Worm (Caenorhabditis elegans) whole organism, young adult: ENCODE measurements around the gene acs-11.
A peak's percentile ranks its signal among the peaks of the same experiment; 100 is the strongest.

Experiments
- B0336.3 ChIP-seq: fragments of 200-800 bp; sonication (Bioruptor generic); IDR thresholded peaks from 2 replicates; pipeline ENCODE4 v1.3.6; 2022; ENCODE audit warnings: missing genetic modification characterization, missing compliant biosample characterization
- F10E7.11 ChIP-seq: sonication (generic microtip); optimal IDR thresholded peaks from 2 replicates; lab custom pipeline; 2017; ENCODE audit warnings: mild to moderate bottlenecking, missing genetic modification characterization, moderate library complexity, missing compliant biosample characterization
- F22D6.2 ChIP-seq: sonication (generic microtip); optimal IDR thresholded peaks from 2 replicates; lab custom pipeline; 2016; ENCODE audit warnings: mild to moderate bottlenecking, missing genetic modification characterization, missing compliant biosample characterization
- F49E8.2 ChIP-seq: sonication (generic microtip); optimal IDR thresholded peaks from 3 replicates; lab custom pipeline; 2017; ENCODE audit warnings: missing genetic modification characterization, mild to moderate bottlenecking, missing compliant biosample characterization, antibody characterized with exemption, moderate library complexity; ENCODE audit not compliant: insufficient read depth
- T07F8.4 ChIP-seq: sonication (generic microtip); optimal IDR thresholded peaks from 2 replicates; lab custom pipeline; 2016; ENCODE audit warnings: mild to moderate bottlenecking, missing genetic modification characterization, moderate library complexity, missing compliant biosample characterization
- Y79H2A.3 ChIP-seq: fragments of 200-800 bp; sonication (Bioruptor generic); conservative IDR thresholded peaks from 2 replicates; pipeline ENCODE4 v1.3.6; 2022; ENCODE audit warnings: missing genetic modification reagents, missing genetic modification characterization, missing compliant biosample characterization
- athp-1 ChIP-seq: sonication (generic microtip); optimal IDR thresholded peaks from 2 replicates; lab custom pipeline; 2017; ENCODE audit warnings: mild to moderate bottlenecking, missing genetic modification characterization, missing compliant biosample characterization
- ceh-100 ChIP-seq: fragments of 200-800 bp; sonication (Bioruptor generic); IDR thresholded peaks from 2 replicates; pipeline ENCODE4 v1.3.6; 2022; ENCODE audit warnings: missing genetic modification reagents, missing genetic modification characterization, missing compliant biosample characterization
- ceh-58 ChIP-seq: fragments of 200-800 bp; sonication (Bioruptor generic); IDR thresholded peaks from 2 replicates; pipeline ENCODE4 v1.3.6; 2022; ENCODE audit warnings: missing genetic modification characterization, missing compliant biosample characterization
- dpff-1 ChIP-seq: sonication (generic microtip); optimal IDR thresholded peaks from 2 replicates; lab custom pipeline; 2017; ENCODE audit warnings: mild to moderate bottlenecking, missing genetic modification characterization, missing compliant biosample characterization
- egl-18 ChIP-seq: fragments of 200-800 bp; sonication (Bioruptor generic); IDR thresholded peaks from 2 replicates; pipeline ENCODE4 v1.3.6; 2022; ENCODE audit warnings: missing genetic modification reagents, missing genetic modification characterization, missing compliant biosample characterization
- ekl-4 ChIP-seq: fragments of 200-800 bp; sonication (Bioruptor generic); IDR thresholded peaks from 2 replicates; pipeline ENCODE4 v1.3.6; 2022; ENCODE audit warnings: missing genetic modification reagents, missing genetic modification characterization, missing compliant biosample characterization
- lag-1 ChIP-seq: fragments of 200-800 bp; sonication (Bioruptor generic); IDR thresholded peaks from 2 replicates; pipeline ENCODE4 v1.3.6; 2022; ENCODE audit warnings: missing genetic modification reagents, missing genetic modification characterization, missing compliant biosample characterization
- let-607 ChIP-seq, 2 experiments: fragments of 200-800 bp in 1 of 2; sonication (Bioruptor generic) in 1 of 2; sonication (generic microtip) in 1 of 2; optimal IDR thresholded peaks; 2 replicates each; lab custom pipeline; 2016 to 2018; ENCODE audit warnings: mild to moderate bottlenecking in 2 of 2, missing compliant biosample characterization in 2 of 2, missing genetic modification characterization in 2 of 2, moderate library complexity in 2 of 2, missing genotype in 1 of 2
- lin-26 ChIP-seq: fragments of 200-800 bp; sonication (Bioruptor generic); IDR thresholded peaks from 2 replicates; pipeline ENCODE4 v1.3.6; 2022; ENCODE audit warnings: missing genetic modification reagents, missing genetic modification characterization, missing compliant biosample characterization
- lin-35 ChIP-seq, 3 experiments: fragments of 150-350 bp in 2 of 3; sonication (generic microtip) in 1 of 3; optimal IDR thresholded peaks; 2 replicates each; lab custom pipeline; 2014 to 2018; ENCODE audit warnings: missing biosample characterization in 3 of 3, missing genetic modification characterization in 3 of 3, missing genetic modification reagents in 3 of 3
- lin-54 ChIP-seq: fragments of 200-800 bp; sonication (Bioruptor generic); optimal IDR thresholded peaks from 2 replicates; lab custom pipeline; 2018; ENCODE audit warnings: mild to moderate bottlenecking, missing genetic modification characterization, missing compliant biosample characterization
- madf-6 ChIP-seq: fragments of 200-800 bp; sonication (Bioruptor generic); IDR thresholded peaks from 2 replicates; pipeline ENCODE4 v1.3.6; 2022; ENCODE audit warnings: missing genetic modification reagents, missing genetic modification characterization, missing compliant biosample characterization
- mxl-1 ChIP-seq: sonication (generic microtip); optimal IDR thresholded peaks from 2 replicates; lab custom pipeline; 2016; ENCODE audit warnings: missing genetic modification characterization, missing compliant biosample characterization
- nfya-1 ChIP-seq: sonication (generic microtip); optimal IDR thresholded peaks from 2 replicates; lab custom pipeline; 2017; ENCODE audit warnings: antibody characterized with exemption, missing compliant biosample characterization, missing genetic modification characterization, borderline replicate concordance; ENCODE audit not compliant: insufficient read depth
- nfya-2 ChIP-seq: fragments of 200-800 bp; sonication (Bioruptor generic); IDR thresholded peaks from 2 replicates; pipeline ENCODE4 v1.3.6; 2022; ENCODE audit warnings: missing genetic modification reagents, missing genetic modification characterization, missing compliant biosample characterization
- nhr-80 ChIP-seq: sonication (generic microtip); optimal IDR thresholded peaks from 2 replicates; lab custom pipeline; 2016; ENCODE audit warnings: missing genetic modification characterization, missing compliant biosample characterization
- snpc-1.3 ChIP-seq: sonication (generic microtip); optimal IDR thresholded peaks from 2 replicates; lab custom pipeline; 2017; ENCODE audit warnings: missing genetic modification characterization, mild to moderate bottlenecking, missing compliant biosample characterization, antibody characterized with exemption, moderate library complexity, missing genotype, missing genetic modification reagents; ENCODE audit not compliant: insufficient read depth
- snpc-4 ChIP-seq, 5 experiments: fragments of 150-350 bp in 1 of 5; sonication (generic microtip) in 4 of 5; optimal IDR thresholded peaks; 2 replicates each; lab custom pipeline; 2014 to 2018; ENCODE audit warnings: missing genetic modification characterization in 5 of 5, missing biosample characterization in 3 of 5, antibody characterized with exemption in 2 of 5, mild to moderate bottlenecking in 2 of 5, missing compliant biosample characterization in 2 of 5, missing genotype in 2 of 5, moderate library complexity in 2 of 5, missing genetic modification reagents in 1 of 5
- sptf-2 ChIP-seq: fragments of 200-800 bp; sonication (Bioruptor generic); optimal IDR thresholded peaks from 2 replicates; lab custom pipeline; 2018; ENCODE audit warnings: mild to moderate bottlenecking, missing genetic modification characterization, missing compliant biosample characterization
- tbp1 ChIP-seq: fragments of 200-800 bp; sonication (Bioruptor generic); optimal IDR thresholded peaks from 2 replicates; lab custom pipeline; 2018; ENCODE audit warnings: mild to moderate bottlenecking, missing genetic modification characterization, missing compliant biosample characterization
- unc-130 ChIP-seq: sonication (generic microtip); optimal IDR thresholded peaks from 2 replicates; lab custom pipeline; 2016; ENCODE audit warnings: missing genetic modification reagents, missing genetic modification characterization, missing compliant biosample characterization
- zfh-2 ChIP-seq: fragments of 200-800 bp; sonication (Bioruptor generic); conservative IDR thresholded peaks from 2 replicates; pipeline ENCODE4 v1.3.6; 2022; ENCODE audit warnings: missing genetic modification reagents, missing genetic modification characterization, missing compliant biosample characterization
- ztf-22 ChIP-seq: fragments of 200-800 bp; sonication (Bioruptor generic); optimal IDR thresholded peaks from 2 replicates; lab custom pipeline; 2018; ENCODE audit warnings: mild to moderate bottlenecking, missing genetic modification characterization, moderate library complexity, missing compliant biosample characterization
- ztf-25 ChIP-seq: fragments of 200-800 bp; sonication (Bioruptor generic); IDR thresholded peaks from 2 replicates; pipeline ENCODE4 v1.3.6; 2022; ENCODE audit warnings: missing genetic modification reagents, missing genetic modification characterization, missing compliant biosample characterization
- ztf-26 ChIP-seq: sonication (generic microtip); optimal IDR thresholded peaks from 2 replicates; lab custom pipeline; 2017; ENCODE audit warnings: missing genetic modification characterization, missing compliant biosample characterization
- ztf-3 ChIP-seq: fragments of 200-800 bp; sonication (Bioruptor generic); optimal IDR thresholded peaks from 2 replicates; lab custom pipeline; 2018; ENCODE audit warnings: mild to moderate bottlenecking, missing genetic modification characterization, missing compliant biosample characterization

acs-11 gene

ce11 chrII:4756751-4757150 lies 14.8 kb downstream of the acs-11 start, which contains the start of gene C27D9.2:
TSS of gene C27D9.2 (minus strand) at chrII:4756851.
- TF ChIP-seq athp-1: no peak
- no peak for TF ChIP-seq let-607 (tag; optimal IDR thresholded peaks at IDR 0.05; lab: Kevin White, UChicago)
- no peak for TF ChIP-seq snpc-4 (GFP tag; optimal IDR thresholded peaks at IDR 0.05; lab: Kevin White, UChicago)
- TF ChIP-seq snpc-4 (tag; optimal IDR thresholded peaks at IDR 0.05; lab: Kevin White, UChicago): no peak
- TF ChIP-seq F49E8.2 (tag; lab: Kevin White, UChicago): no peak

- no peak for TF ChIP-seq nfya-2
- no peak for TF ChIP-seq nfya-1
- TF ChIP-seq egl-18 (GFP tag; lab: Robert Waterston, UW): no peak
- no peak for TF ChIP-seq nhr-80 (tag; lab: Kevin White, UChicago)
- no peak for TF ChIP-seq F10E7.11 (tag; lab: Kevin White, UChicago)
- no peak for TF ChIP-seq ztf-22 (GFP tag; lab: Kevin White, UChicago)
- TF ChIP-seq T07F8.4 (tag; lab: Kevin White, UChicago): no peak
- no peak for TF ChIP-seq dpff-1 (tag; lab: Kevin White, UChicago)
- no peak for TF ChIP-seq unc-130
- no peak for TF ChIP-seq B0336.3 (GFP tag; lab: Robert Waterston, UW)
- TF ChIP-seq zfh-2 (GFP tag; lab: Robert Waterston, UW): no peak
- no peak for TF ChIP-seq lin-54 (GFP tag; lab: Kevin White, UChicago)
- no peak for TF ChIP-seq ceh-58 (GFP tag; lab: Robert Waterston, UW)
- no peak for TF ChIP-seq tbp1
- TF ChIP-seq madf-6: no peak
- TF ChIP-seq lag-1 (GFP tag; lab: Robert Waterston, UW): no peak
- no peak for TF ChIP-seq F49E8.2 (tag; lab: Kevin White, UChicago)
- no peak for TF ChIP-seq mxl-1 (tag; lab: Kevin White, UChicago)
Observed at ce11 chrII:4758462-4758861, 16.5 kb downstream of the acs-11 start, which contains the start of gene F26G1.3. TSS of gene F26G1.3 (plus strand) at chrII:4758762.

ce11 chrII:4759835-4760234 lies 17.9 kb downstream of the acs-11 start:
- no peak for TF ChIP-seq ekl-4 (GFP tag; lab: Robert Waterston, UW)
- no peak for TF ChIP-seq sptf-2
- TF ChIP-seq egl-18 (GFP tag; lab: Robert Waterston, UW): no peak
- TF ChIP-seq ztf-25: no peak
- TF ChIP-seq lin-35 (GFP tag; optimal IDR thresholded peaks at IDR 0.05; lab: Kevin White, UChicago): no peak
- TF ChIP-seq ztf-3: no peak
- TF ChIP-seq F22D6.2: no peak
- TF ChIP-seq ceh-100 (GFP tag; lab: Robert Waterston, UW): no peak
- TF ChIP-seq snpc-1.3 (tag; lab: Kevin White, UChicago): no peak

ce11 chrII:4761020-4761419 lies 19.1 kb downstream of the acs-11 start:
- TF ChIP-seq ztf-26 (tag; lab: Kevin White, UChicago) (peak; percentile 6), ztf-25 (no peak)

ce11 chrII:4762574-4763285 lies 20.8 kb downstream of the acs-11 start, which contains the start of gene F26G1.2:
TSS of gene F26G1.2 (plus strand) at chrII:4763081.
- peak; percentile 11 for TF ChIP-seq ztf-26 (tag; lab: Kevin White, UChicago)
- no peak for TF ChIP-seq Y79H2A.3 (GFP tag; lab: Robert Waterston, UW)
- TF ChIP-seq lin-26: peak; percentile 47; the same call in 1 of the 2 replicates
